Fruit fly (Drosophila melanogaster): Measurements from ENCODE around the gene CG11317.

CG11317 gene

DNA sequence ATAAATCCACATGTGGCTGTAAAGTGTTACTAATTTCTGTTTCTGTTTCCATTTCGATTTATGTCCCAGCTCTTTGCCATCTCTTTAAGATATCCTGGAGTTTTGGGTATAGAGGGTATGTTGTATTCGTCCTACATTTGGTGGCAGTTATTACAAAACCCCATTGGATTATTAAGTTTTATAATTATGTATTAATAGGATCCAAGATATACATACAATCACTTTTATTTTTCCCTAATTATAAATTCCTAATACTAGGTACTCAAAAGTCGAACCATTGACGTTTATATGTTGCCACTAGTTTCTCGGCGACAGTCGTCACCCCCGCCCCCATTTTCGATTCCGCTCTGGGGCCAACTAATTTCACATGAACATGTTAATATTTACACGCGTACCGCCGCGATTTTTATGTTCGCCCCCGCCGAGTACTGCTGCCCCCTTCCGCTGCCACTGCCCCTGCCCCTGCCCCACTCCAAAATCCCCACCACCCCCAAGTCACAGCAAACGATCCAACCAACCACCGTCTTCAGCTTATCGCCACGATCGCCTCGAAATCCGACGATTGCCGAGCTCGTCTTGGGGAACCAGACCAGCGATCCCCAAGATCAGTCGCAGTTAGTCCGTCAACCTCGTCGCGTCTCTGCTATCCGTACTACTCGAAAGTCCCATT is 32.3 kb downstream of the CG11317 start, which contains the start of gene Sox100B (continued):
- TF ChIP-seq CG16779 (GFP tag; IDR thresholded peaks at IDR 0.05) (no peak), CG9797 (GFP tag; optimal IDR thresholded peaks at IDR 0.05) (no peak), CG13624 (GFP tag; optimal IDR thresholded peaks at IDR 0.05) (no peak), CG11504 (tag; optimal IDR thresholded peaks at IDR 0.05) (peak; percentile 73), Poxn (GFP tag; IDR thresholded peaks at IDR 0.05) (no peak), CG4730 (GFP tag; IDR thresholded peaks at IDR 0.05) (no peak; the same call in 1 of the 2 replicates), ash1 (GFP tag; optimal IDR thresholded peaks at IDR 0.05) (no peak), Jarid2 (GFP tag; optimal IDR thresholded peaks at IDR 0.05) (peak; percentile 14), Adf1 (GFP tag; IDR thresholded peaks at IDR 0.05) (no peak), gt (GFP tag; IDR thresholded peaks at IDR 0.05) (peak; percentile 36; the same call in 1 of the 2 replicates), danr (GFP tag; IDR thresholded peaks at IDR 0.05) (no peak), wor (GFP tag; IDR thresholded peaks at IDR 0.05) (no peak), CG10366 (GFP tag; IDR thresholded peaks at IDR 0.05) (peak; percentile 48), ab (GFP tag; optimal IDR thresholded peaks at IDR 0.05) (no peak), CG33557 (GFP tag; optimal IDR thresholded peaks at IDR 0.05) (peak; percentile 87), emc (GFP tag; optimal IDR thresholded peaks at IDR 0.05) (no peak), Dp (GFP tag; optimal IDR thresholded peaks at IDR 0.05) (no peak), prd (optimal IDR thresholded peaks at IDR 0.05) (no peak), prd (GFP tag; IDR thresholded peaks at IDR 0.05) (peak; percentile 94), Hr3 (GFP tag; optimal IDR thresholded peaks at IDR 0.05) (peak; percentile 50), onecut (GFP tag; IDR thresholded peaks at IDR 0.05) (peak; percentile 43; the same call in 1 of the 2 replicates), Sox100B (GFP tag; optimal IDR thresholded peaks at IDR 0.05) (peak; percentile 78), MTF-1 (GFP tag; optimal IDR thresholded peaks at IDR 0.05; ENCODE audit: borderline replicate concordance) (peak; percentile 2), lov (optimal IDR thresholded peaks at IDR 0.05) (no peak), lov (GFP tag; IDR thresholded peaks at IDR 0.05) (peak; percentile 72; the same call in 2 of the 3 replicates), phol (tag; optimal IDR thresholded peaks at IDR 0.05) (peak; percentile 83), dmrt99B (tag; optimal IDR thresholded peaks at IDR 0.05) (peak; percentile 69), abd-A (tag; optimal IDR thresholded peaks at IDR 0.05) (no peak), CG2120 (GFP tag; optimal IDR thresholded peaks at IDR 0.05) (no peak), NK7.1 (GFP tag; optimal IDR thresholded peaks at IDR 0.05) (no peak), CG17328 (GFP tag; IDR thresholded peaks at IDR 0.05) (peak; percentile 72), CG18011 (GFP tag; optimal IDR thresholded peaks at IDR 0.05) (no peak), grau (tag; optimal IDR thresholded peaks at IDR 0.05) (peak; percentile 73), eyg (GFP tag; optimal IDR thresholded peaks at IDR 0.05) (no peak), H15 (GFP tag; IDR thresholded peaks at IDR 0.05) (0 out of 3 replicates have a peak, but pooled peaks have one; percentile 31), Mad (GFP tag; optimal IDR thresholded peaks at IDR 0.05) (peak; percentile 10), repo (GFP tag; optimal IDR thresholded peaks at IDR 0.05) (no peak), jigr1 (GFP tag; IDR thresholded peaks at IDR 0.05) (no peak), NFAT (GFP tag; IDR thresholded peaks at IDR 0.05) (no peak), exex (tag; optimal IDR thresholded peaks at IDR 0.05) (no peak), CG7839 (tag; optimal IDR thresholded peaks at IDR 0.05) (peak; percentile 78), Hr51 (GFP tag; optimal IDR thresholded peaks at IDR 0.05) (peak in 1 of 2 experiments; percentile 49), Dll (GFP tag; IDR thresholded peaks at IDR 0.05; ENCODE audit: partially characterized antibody) (no peak), CG34422 (GFP tag; IDR thresholded peaks at IDR 0.05) (peak; percentile 78; the same call in 2 of the 3 replicates), tx (GFP tag; optimal IDR thresholded peaks at IDR 0.05) (no peak), CG11085 (GFP tag; IDR thresholded peaks at IDR 0.05) (0 out of 2 replicates have a peak, but pooled peaks have one; percentile 37), kah (GFP tag; optimal IDR thresholded peaks at IDR 0.05) (no peak), CG18764 (GFP tag; optimal IDR thresholded peaks at IDR 0.05) (peak; percentile 34), lbe (GFP tag; optimal IDR thresholded peaks at IDR 0.05) (no peak), CG17912 (GFP tag; optimal IDR thresholded peaks at IDR 0.05) (no peak), CG14050 (GFP tag; IDR thresholded peaks at IDR 0.05) (no peak)
